Worm (Caenorhabditis elegans): ENCODE data around the gene F36G9.3.

F36G9.3 gene

ce11 chrV:15970820-15971219 lies 13.6 kb downstream of the F36G9.3 start (continued):
- TF ChIP-seq C17E4.6 (GFP tag; IDR thresholded peaks at IDR 0.05): no peak

- TF ChIP-seq bed-2 (GFP tag; IDR thresholded peaks at IDR 0.05) (no peak), tlf-1 (GFP tag; optimal IDR thresholded peaks at IDR 0.05) (no peak), ceh-100 (GFP tag; IDR thresholded peaks at IDR 0.05) (no peak), K11D2.4 (GFP tag; IDR thresholded peaks at IDR 0.05) (no peak), F10E7.11 (tag; optimal IDR thresholded peaks at IDR 0.05) (no peak), somi-1 (GFP tag; optimal IDR thresholded peaks at IDR 0.05) (no peak), dpff-1 (tag; optimal IDR thresholded peaks at IDR 0.05) (no peak), snpc-3.4 (tag; optimal IDR thresholded peaks at IDR 0.05) (no peak), lir-1 (GFP tag; conservative IDR thresholded peaks at IDR 0.05) (no peak), Y53F4B.3 (GFP tag; IDR thresholded peaks at IDR 0.05) (no peak), ets-4 (GFP tag; optimal IDR thresholded peaks at IDR 0.05) (no peak), mes-4 (tag; optimal IDR thresholded peaks at IDR 0.05) (no peak), snpc-1.3 (tag; optimal IDR thresholded peaks at IDR 0.05; ENCODE audit: insufficient read depth) (no peak)
Observed at ce11 chrV:15972484-15972883, 15.3 kb downstream of the F36G9.3 start, which contains the start of gene sru-23. Gene sru-23 (minus strand): TSS chrV:15972584.

ce11 chrV:15974836-15975235 lies 17.6 kb downstream of the F36G9.3 start, which contains the start of gene sru-22:
Gene sru-22 (minus strand): TSS chrV:15974936.
- no peak for TF ChIP-seq madf-3 (GFP tag; IDR thresholded peaks at IDR 0.05)
- TF ChIP-seq aptf-3 (GFP tag; IDR thresholded peaks at IDR 0.05): no peak
- TF ChIP-seq ama-1 (optimal IDR thresholded peaks at IDR 0.05): no peak
- no peak for TF ChIP-seq ama-1 (GFP tag; optimal IDR thresholded peaks at IDR 0.05)
- no peak for TF ChIP-seq egl-18 (GFP tag; IDR thresholded peaks at IDR 0.05)
- no peak for TF ChIP-seq sptf-2 (GFP tag; optimal IDR thresholded peaks at IDR 0.05)
- no peak for TF ChIP-seq snpc-1.1 (tag; optimal IDR thresholded peaks at IDR 0.05; ENCODE audit: insufficient read depth)
- TF ChIP-seq T26A5.8 (tag; optimal IDR thresholded peaks at IDR 0.05): no peak
- TF ChIP-seq xnd-1 (tag; optimal IDR thresholded peaks at IDR 0.05): no peak
- TF ChIP-seq lin-35 (GFP tag; optimal IDR thresholded peaks at IDR 0.05): no peak
- no peak for TF ChIP-seq die-1 (tag; optimal IDR thresholded peaks at IDR 0.05)
- TF ChIP-seq mel-28 (tag; optimal IDR thresholded peaks at IDR 0.05; ENCODE audit: borderline replicate concordance): no peak
- TF ChIP-seq ceh-91 (GFP tag; IDR thresholded peaks at IDR 0.05): no peak
- no peak for TF ChIP-seq C17E4.6 (GFP tag; IDR thresholded peaks at IDR 0.05)
- TF ChIP-seq tbx-9 (tag; optimal IDR thresholded peaks at IDR 0.05; ENCODE audit: borderline replicate concordance): no peak
- no peak for TF ChIP-seq ztf-18 (tag; optimal IDR thresholded peaks at IDR 0.05)
- TF ChIP-seq snpc-1.3 (tag; optimal IDR thresholded peaks at IDR 0.05; ENCODE audit: insufficient read depth): no peak
- no peak for TF ChIP-seq lin-40 (tag; optimal IDR thresholded peaks at IDR 0.05)
- no peak for TF ChIP-seq ztf-3 (GFP tag; optimal IDR thresholded peaks at IDR 0.05)

ce11 chrV:15975845-15976244 lies 18.6 kb downstream of the F36G9.3 start, which contains the start of gene clec-232:
Gene clec-232 (plus strand): TSS chrV:15976145.
- no peak for TF ChIP-seq snpc-1.1 (tag; optimal IDR thresholded peaks at IDR 0.05; ENCODE audit: insufficient read depth)
- no peak for TF ChIP-seq lin-35 (GFP tag; optimal IDR thresholded peaks at IDR 0.05)
- TF ChIP-seq snpc-3.4 (tag; optimal IDR thresholded peaks at IDR 0.05): no peak
- TF ChIP-seq pha-4 (tag; optimal IDR thresholded peaks at IDR 0.05): no peak
- TF ChIP-seq F23B12.7 (tag; optimal IDR thresholded peaks at IDR 0.05; ENCODE audit: insufficient read depth): no peak
- TF ChIP-seq hsf-1 (GFP tag; IDR thresholded peaks at IDR 0.05): no peak
